Worm (Caenorhabditis elegans) whole organism, L2 larva: ENCODE results near the gene nhr-101.

ENCODE experiments used
- C34F6.9 ChIP-seq: fragments of 150-350 bp; optimal IDR thresholded peaks from 2 replicates; lab custom pipeline; 2014; ENCODE audit warnings: missing biosample characterization, missing genetic modification characterization
- F13H6.1 ChIP-seq: sonication (generic microtip); optimal IDR thresholded peaks from 2 replicates; lab custom pipeline; 2016; ENCODE audit warnings: missing genetic modification characterization, missing compliant biosample characterization
- R02D3.7 ChIP-seq: fragments of 150-350 bp; optimal IDR thresholded peaks from 2 replicates; lab custom pipeline; 2014; ENCODE audit warnings: missing biosample characterization, missing genetic modification characterization
- Y55F3AM.14 ChIP-seq: fragments of 200-800 bp; sonication (Bioruptor generic); optimal IDR thresholded peaks from 2 replicates; lab custom pipeline; 2018; ENCODE audit warnings: mild to moderate bottlenecking, missing genetic modification characterization, missing compliant biosample characterization
- ZK546.5 ChIP-seq: sonication (generic microtip); optimal IDR thresholded peaks from 2 replicates; lab custom pipeline; 2017; ENCODE audit warnings: missing biosample characterization, missing genetic modification characterization
- alr-1 ChIP-seq: fragments of 150-350 bp; optimal IDR thresholded peaks from 2 replicates; lab custom pipeline; 2014; ENCODE audit warnings: missing biosample characterization, missing genetic modification characterization
- aly-2 ChIP-seq: fragments of 150-350 bp; optimal IDR thresholded peaks from 2 replicates; lab custom pipeline; 2014; ENCODE audit warnings: missing biosample characterization, missing genetic modification characterization
- ama-1 ChIP-seq: fragments of 150-350 bp; optimal IDR thresholded peaks from 2 replicates; lab custom pipeline; 2018; ENCODE audit warnings: inconsistent platforms
- blmp-1 ChIP-seq: sonication (generic microtip); optimal IDR thresholded peaks from 2 replicates; lab custom pipeline; 2017; ENCODE audit warnings: missing genetic modification characterization, mild to moderate bottlenecking, missing compliant biosample characterization, antibody characterized with exemption, moderate library complexity; ENCODE audit not compliant: insufficient read depth
- ceh-16 ChIP-seq: fragments of 150-350 bp; optimal IDR thresholded peaks from 2 replicates; lab custom pipeline; 2014; ENCODE audit warnings: missing biosample characterization, missing genetic modification characterization
- ceh-82 ChIP-seq: fragments of 150-350 bp; optimal IDR thresholded peaks from 2 replicates; lab custom pipeline; 2014; ENCODE audit warnings: missing biosample characterization, missing genetic modification characterization
- crh-2 ChIP-seq: sonication (generic microtip); optimal IDR thresholded peaks from 2 replicates; lab custom pipeline; 2017; ENCODE audit warnings: missing biosample characterization, missing genetic modification characterization
- dmd-4 ChIP-seq: sonication (generic microtip); optimal IDR thresholded peaks from 2 replicates; lab custom pipeline; 2017; ENCODE audit warnings: missing biosample characterization, missing genetic modification characterization
- egl-27 ChIP-seq: sonication (generic microtip); optimal IDR thresholded peaks from 3 replicates; lab custom pipeline; 2017; ENCODE audit warnings: missing biosample characterization, missing genetic modification reagents, missing genetic modification characterization
- elt-1 ChIP-seq: fragments of 150-350 bp; optimal IDR thresholded peaks from 2 replicates; lab custom pipeline; 2014; ENCODE audit warnings: missing biosample characterization, missing genetic modification characterization
- elt-3 ChIP-seq: sonication (generic microtip); optimal IDR thresholded peaks from 2 replicates; lab custom pipeline; 2017; ENCODE audit warnings: missing biosample characterization, missing genetic modification characterization
- fos-1 ChIP-seq: fragments of 150-350 bp; optimal IDR thresholded peaks from 2 replicates; lab custom pipeline; 2014; ENCODE audit warnings: missing biosample characterization, missing genetic modification characterization
- gmeb-1 ChIP-seq: fragments of 150-350 bp; optimal IDR thresholded peaks from 2 replicates; lab custom pipeline; 2014; ENCODE audit warnings: missing biosample characterization, missing genetic modification characterization
- lin-11 ChIP-seq: fragments of 150-350 bp; sonication (generic microtip); optimal IDR thresholded peaks from 2 replicates; lab custom pipeline; 2014; ENCODE audit warnings: missing biosample characterization, missing genetic modification characterization, inconsistent platforms, mixed read lengths
- lin-13 ChIP-seq: fragments of 150-350 bp; optimal IDR thresholded peaks from 2 replicates; lab custom pipeline; 2014; ENCODE audit warnings: missing biosample characterization, missing genetic modification reagents, missing genetic modification characterization
- lin-39 ChIP-seq: fragments of 150-350 bp; optimal IDR thresholded peaks from 2 replicates; lab custom pipeline; 2014; ENCODE audit warnings: missing biosample characterization, missing genetic modification reagents, missing genetic modification characterization
- lsy-2 ChIP-seq, 2 experiments: fragments of 150-350 bp in 1 of 2; sonication (generic microtip) in 1 of 2; optimal IDR thresholded peaks; 2 replicates each; lab custom pipeline; 2014 to 2017; ENCODE audit warnings: missing biosample characterization in 2 of 2, missing genetic modification characterization in 2 of 2
- mab-5 ChIP-seq: fragments of 150-350 bp; optimal IDR thresholded peaks from 2 replicates; lab custom pipeline; 2014; ENCODE audit warnings: missing biosample characterization, missing genetic modification characterization
- mbf-1 ChIP-seq: sonication (generic microtip); optimal IDR thresholded peaks from 2 replicates; lab custom pipeline; 2017; ENCODE audit warnings: missing biosample characterization, missing genetic modification characterization
- mdl-1 ChIP-seq, 2 experiments: fragments of 150-350 bp in 1 of 2; sonication (generic microtip) in 1 of 2; optimal IDR thresholded peaks; 2 replicates each; lab custom pipeline; 2017; ENCODE audit warnings: missing biosample characterization in 2 of 2, missing genetic modification characterization in 2 of 2
- nhr-10 ChIP-seq: sonication (generic microtip); optimal IDR thresholded peaks from 2 replicates; lab custom pipeline; 2017; ENCODE audit warnings: missing biosample characterization, missing genetic modification characterization
- nhr-11 ChIP-seq: fragments of 150-350 bp; optimal IDR thresholded peaks from 2 replicates; lab custom pipeline; 2014; ENCODE audit warnings: missing biosample characterization, missing genetic modification characterization
- nhr-12 ChIP-seq: fragments of 150-350 bp; optimal IDR thresholded peaks from 2 replicates; lab custom pipeline; 2014; ENCODE audit warnings: missing biosample characterization, missing genetic modification characterization
- nhr-129 ChIP-seq: fragments of 150-350 bp; optimal IDR thresholded peaks from 2 replicates; lab custom pipeline; 2014; ENCODE audit warnings: missing biosample characterization, missing genetic modification characterization
- nhr-21 ChIP-seq: fragments of 150-350 bp; optimal IDR thresholded peaks from 2 replicates; lab custom pipeline; 2014; ENCODE audit warnings: missing biosample characterization, missing genetic modification characterization
- nhr-23 ChIP-seq: fragments of 150-350 bp; optimal IDR thresholded peaks from 2 replicates; lab custom pipeline; 2014; ENCODE audit warnings: missing biosample characterization, missing genetic modification reagents, missing genetic modification characterization
- nhr-237 ChIP-seq: fragments of 150-350 bp; optimal IDR thresholded peaks from 2 replicates; lab custom pipeline; 2014; ENCODE audit warnings: missing biosample characterization, missing genetic modification characterization
- nhr-25 ChIP-seq: fragments of 150-350 bp; sonication (generic microtip); optimal IDR thresholded peaks from 3 replicates; lab custom pipeline; 2014; ENCODE audit warnings: missing biosample characterization, missing genetic modification characterization
- nhr-6 ChIP-seq: fragments of 150-350 bp; optimal IDR thresholded peaks from 2 replicates; lab custom pipeline; 2014; ENCODE audit warnings: missing biosample characterization, missing genetic modification characterization
- nhr-77 ChIP-seq: fragments of 150-350 bp; optimal IDR thresholded peaks from 2 replicates; lab custom pipeline; 2014; ENCODE audit warnings: missing biosample characterization, missing genetic modification characterization
- peb-1 ChIP-seq: fragments of 150-350 bp; optimal IDR thresholded peaks from 2 replicates; lab custom pipeline; 2014; ENCODE audit warnings: missing biosample characterization, missing genetic modification characterization
- sem-4 ChIP-seq: fragments of 150-350 bp; optimal IDR thresholded peaks from 2 replicates; lab custom pipeline; 2014; ENCODE audit warnings: missing biosample characterization, missing genetic modification reagents, missing genetic modification characterization
- skn-1 ChIP-seq: sonication (generic microtip); optimal IDR thresholded peaks from 2 replicates; lab custom pipeline; 2017; ENCODE audit warnings: missing biosample characterization, missing genetic modification characterization
- sma-3 ChIP-seq: sonication (generic microtip); optimal IDR thresholded peaks from 2 replicates; lab custom pipeline; 2016; ENCODE audit warnings: missing genetic modification reagents, missing genetic modification characterization, missing compliant biosample characterization
- sma-9 ChIP-seq, 2 experiments: fragments of 150-350 bp in 1 of 2; sonication (generic microtip) in 1 of 2; optimal IDR thresholded peaks; 2 replicates each; lab custom pipeline; 2014 to 2016; ENCODE audit warnings: missing genetic modification characterization in 2 of 2, mild to moderate bottlenecking in 1 of 2, missing biosample characterization in 1 of 2, missing compliant biosample characterization in 1 of 2, missing genetic modification reagents in 1 of 2, moderate library complexity in 1 of 2
- snpc-4 ChIP-seq: fragments of 150-350 bp; optimal IDR thresholded peaks from 2 replicates; lab custom pipeline; 2014; ENCODE audit warnings: missing biosample characterization, missing genetic modification characterization
- unc-39 ChIP-seq: fragments of 150-350 bp; optimal IDR thresholded peaks from 2 replicates; lab custom pipeline; 2014; ENCODE audit warnings: missing biosample characterization, missing genetic modification characterization
- unc-55 ChIP-seq: fragments of 150-350 bp; sonication (generic microtip); optimal IDR thresholded peaks from 3 replicates; lab custom pipeline; 2014; ENCODE audit warnings: missing biosample characterization, missing genetic modification reagents, missing genetic modification characterization
- unc-62 ChIP-seq: fragments of 150-350 bp; optimal IDR thresholded peaks from 2 replicates; lab custom pipeline; 2014; ENCODE audit warnings: missing biosample characterization, missing genetic modification reagents, missing genetic modification characterization
- zag-1 ChIP-seq: fragments of 150-350 bp; optimal IDR thresholded peaks from 2 replicates; lab custom pipeline; 2014; ENCODE audit warnings: missing biosample characterization, missing genetic modification characterization
- ztf-1 ChIP-seq: fragments of 200-800 bp; sonication (Bioruptor generic); conservative IDR thresholded peaks from 2 replicates; pipeline ENCODE4 v1.3.6; 2022; ENCODE audit warnings: missing genetic modification characterization, missing compliant biosample characterization
- ztf-11 ChIP-seq: sonication (generic microtip); optimal IDR thresholded peaks from 2 replicates; lab custom pipeline; 2017; ENCODE audit warnings: missing biosample characterization, missing genetic modification characterization
- ztf-4 ChIP-seq: fragments of 150-350 bp; optimal IDR thresholded peaks from 2 replicates; lab custom pipeline; 2014; ENCODE audit warnings: missing biosample characterization, missing genetic modification characterization

Gene nhr-101

DNA sequence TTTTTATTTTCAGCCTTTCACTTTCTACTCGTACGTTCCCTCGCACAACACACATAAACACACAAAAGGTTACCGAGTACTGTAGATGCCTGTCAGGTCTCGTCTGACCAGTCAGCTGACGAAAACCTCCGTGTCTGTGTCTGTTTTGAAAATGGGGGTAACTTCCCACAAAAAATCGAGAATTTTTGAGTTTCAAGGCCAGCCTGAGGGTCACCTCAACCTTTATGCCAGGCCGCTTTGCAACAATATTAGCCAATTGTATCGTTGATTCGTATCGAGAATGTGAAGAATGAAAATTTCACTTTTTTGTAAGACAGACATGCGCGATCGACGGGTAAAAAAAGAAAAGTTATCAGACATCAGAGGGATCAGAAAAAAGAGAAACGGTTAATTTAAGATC, 39.2 kb upstream of the nhr-101 start (continued):
- TF ChIP-seq zag-1 (tag; lab: Kevin White, UChicago) (no peak), alr-1 (tag; lab: Kevin White, UChicago) (no peak), fos-1 (tag; lab: Kevin White, UChicago) (peak; percentile 18), crh-2 (tag; lab: Kevin White, UChicago) (peak; percentile 53), lin-11 (tag; lab: Kevin White, UChicago) (no peak), snpc-4 (tag; lab: Kevin White, UChicago) (peak; percentile 16), ama-1 (no peak), unc-55 (GFP tag; lab: Kevin White, UChicago) (no peak), C34F6.9 (tag; lab: Kevin White, UChicago) (peak; percentile 24), nhr-129 (peak; percentile 80), nhr-237 (tag; lab: Kevin White, UChicago) (no peak), ztf-4 (tag; lab: Kevin White, UChicago) (peak; percentile 16), elt-3 (tag; lab: Kevin White, UChicago) (no peak), nhr-25 (tag; lab: Kevin White, UChicago) (peak; percentile 96), sma-3 (peak; percentile 82)

DNA sequence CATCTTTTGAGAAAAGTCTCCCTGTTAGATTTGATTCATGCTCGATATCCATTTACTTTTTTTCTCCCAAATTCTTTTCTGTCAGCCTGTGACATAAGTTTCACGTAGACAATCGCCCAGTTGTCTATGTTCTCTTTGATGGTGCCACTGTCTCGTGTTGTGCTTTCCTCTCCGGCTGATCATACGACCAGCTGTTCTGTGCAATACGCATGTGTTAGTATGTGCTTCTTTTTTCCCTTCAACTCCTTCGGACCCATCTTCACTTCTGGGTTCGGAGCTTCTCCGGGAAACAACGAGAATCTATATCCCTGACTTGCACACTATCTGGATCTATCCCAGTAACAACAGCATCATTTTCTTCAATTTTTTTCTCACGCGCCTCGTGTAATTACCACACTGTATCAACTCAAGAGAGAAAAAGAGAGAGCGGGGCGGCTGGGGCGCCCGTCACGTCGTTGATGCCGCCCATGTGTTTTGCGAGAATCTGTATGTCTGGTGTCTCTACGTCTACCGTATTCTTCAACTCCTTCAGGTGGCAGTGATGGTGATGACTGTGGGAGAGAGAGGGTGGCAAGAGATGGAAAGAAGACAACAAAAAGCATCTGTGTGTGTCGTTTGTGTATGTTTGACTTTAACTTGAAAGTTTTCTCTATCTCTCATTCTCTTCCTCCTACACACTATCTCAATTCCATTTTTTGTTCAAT, 38.3 kb upstream of the nhr-101 start:
- no peak for TF ChIP-seq nhr-10 (tag; lab: Kevin White, UChicago)
- TF ChIP-seq nhr-77, result no peak
- TF ChIP-seq ztf-1 (GFP tag; lab: Robert Waterston, UW), result no peak
- TF ChIP-seq ZK546.5 (tag; lab: Kevin White, UChicago), result no peak
- no peak for TF ChIP-seq zag-1 (tag; lab: Kevin White, UChicago)
- TF ChIP-seq elt-1 (tag; lab: Kevin White, UChicago), result no peak
- TF ChIP-seq ama-1, result no peak
- TF ChIP-seq mab-5 (tag; lab: Kevin White, UChicago), result peak; percentile 19
- TF ChIP-seq C34F6.9 (tag; lab: Kevin White, UChicago), result peak; percentile 65
- TF ChIP-seq snpc-4 (tag; lab: Kevin White, UChicago), result no peak
- no peak for TF ChIP-seq elt-3 (tag; lab: Kevin White, UChicago)
- peak; percentile 91 for TF ChIP-seq sma-3
- TF ChIP-seq gmeb-1 (tag; lab: Kevin White, UChicago), result peak; percentile 55
- no peak for TF ChIP-seq ceh-82 (tag; lab: Kevin White, UChicago)
- no peak for TF ChIP-seq nhr-23
- no peak for TF ChIP-seq nhr-11 (tag; lab: Kevin White, UChicago)
- TF ChIP-seq peb-1 (tag; lab: Kevin White, UChicago), result no peak
- peak; percentile 97 for TF ChIP-seq sma-9 (GFP tag; optimal IDR thresholded peaks at IDR 0.05; lab: Kevin White, UChicago)
- no peak for TF ChIP-seq sma-9 (tag; optimal IDR thresholded peaks at IDR 0.05; lab: Kevin White, UChicago)
- no peak for TF ChIP-seq aly-2
- TF ChIP-seq R02D3.7 (tag; lab: Kevin White, UChicago), result no peak
- no peak for TF ChIP-seq unc-39
- no peak for TF ChIP-seq lin-39
- peak; percentile 46 to 83 for TF ChIP-seq mdl-1 (tag; optimal IDR thresholded peaks at IDR 0.05; lab: Kevin White, UChicago)
- TF ChIP-seq nhr-12 (tag; lab: Kevin White, UChicago), result no peak
- no peak for TF ChIP-seq mbf-1
- TF ChIP-seq fos-1 (tag; lab: Kevin White, UChicago), result peak; percentile 94
- peak; percentile 90 for TF ChIP-seq nhr-129
- TF ChIP-seq ztf-4 (tag; lab: Kevin White, UChicago), result peak; percentile 38
- TF ChIP-seq skn-1 (tag; lab: Kevin White, UChicago), result no peak
- no peak for TF ChIP-seq ztf-11 (tag; lab: Kevin White, UChicago)
- no peak for TF ChIP-seq unc-55 (GFP tag; lab: Kevin White, UChicago)
- peak; percentile 73 for TF ChIP-seq Y55F3AM.14 (GFP tag; lab: Kevin White, UChicago)
- peak; percentile 96 for TF ChIP-seq blmp-1 (tag; lab: Kevin White, UChicago)
- TF ChIP-seq crh-2 (tag; lab: Kevin White, UChicago), result peak; percentile 80
- TF ChIP-seq unc-62 (GFP tag; lab: Kevin White, UChicago), result no peak
- TF ChIP-seq sem-4 (tag; lab: Kevin White, UChicago), result peak; percentile 82
- peak; percentile 95 for TF ChIP-seq nhr-25 (tag; lab: Kevin White, UChicago)
- no peak for TF ChIP-seq lin-11 (tag; lab: Kevin White, UChicago)
- TF ChIP-seq dmd-4, result no peak
- peak; percentile 73 for TF ChIP-seq nhr-6 (tag; lab: Kevin White, UChicago)
- peak; percentile 77 for TF ChIP-seq egl-27 (tag; lab: Kevin White, UChicago)
- peak; percentile 96 for TF ChIP-seq F13H6.1 (tag; lab: Kevin White, UChicago)
- TF ChIP-seq nhr-21 (tag; lab: Kevin White, UChicago), result peak; percentile 77
- TF ChIP-seq ceh-16 (tag; lab: Kevin White, UChicago), result no peak
- TF ChIP-seq lsy-2 (tag; optimal IDR thresholded peaks at IDR 0.05; lab: Kevin White, UChicago), result peak; percentile 13 to 80
- TF ChIP-seq lin-13, result peak; percentile 76
- TF ChIP-seq alr-1 (tag; lab: Kevin White, UChicago), result no peak
- no peak for TF ChIP-seq nhr-237 (tag; lab: Kevin White, UChicago)
